Worm (Caenorhabditis elegans): ENCODE results near the gene arrd-4.
"Not testable (repeated sequence)": the region's sequence is repeated elsewhere in the genome, so short reads cannot be mapped to it uniquely, and the experiment has no call there.

Gene arrd-4

ce11 chrII:9872961-9873360, 34.9 kb upstream of the arrd-4 start, which contains the start of gene chil-8:
TSS of gene chil-8 (minus strand) at chrII:9873061.
- TF ChIP-seq zip-4 (GFP tag; optimal IDR thresholded peaks at IDR 0.05): no peak
- no peak for TF ChIP-seq ceh-90 (tag; optimal IDR thresholded peaks at IDR 0.05)
- no peak for TF ChIP-seq jun-1 (tag; optimal IDR thresholded peaks at IDR 0.05)
- no peak for TF ChIP-seq lir-3 (tag; optimal IDR thresholded peaks at IDR 0.05; ENCODE audit: poor library complexity)
- no peak for TF ChIP-seq nhr-28 (tag; optimal IDR thresholded peaks at IDR 0.05)
- no peak for TF ChIP-seq ztf-4 (tag; optimal IDR thresholded peaks at IDR 0.05)

- TF ChIP-seq efl-3 (GFP tag; optimal IDR thresholded peaks at IDR 0.05) (no peak), zag-1 (tag; optimal IDR thresholded peaks at IDR 0.05) (no peak), zip-4 (GFP tag; optimal IDR thresholded peaks at IDR 0.05) (no peak), nhr-84 (tag; optimal IDR thresholded peaks at IDR 0.05) (no peak)
These were observed 33.0 kb upstream of the arrd-4 start, which contains the start of gene chil-7 for ce11 chrII:9871061-9871460. TSS of gene chil-7 (minus strand) at chrII:9871172.

- TF ChIP-seq ces-1 (GFP tag; optimal IDR thresholded peaks at IDR 0.05): no peak
- TF ChIP-seq efl-1 (optimal IDR thresholded peaks at IDR 0.05): no peak
- TF ChIP-seq efl-1 (GFP tag; optimal IDR thresholded peaks at IDR 0.05 in 1 of 2): peak in 1 of 2 experiments; percentile 86
- TF ChIP-seq mep-1 (tag; optimal IDR thresholded peaks at IDR 0.05): no peak
These were observed 30.6 kb upstream of the arrd-4 start, which contains the start of gene old-1 for ce11 chrII:9868698-9869097. TSS of gene old-1 (minus strand) at chrII:9868747.

ce11 chrII:9868207-9868606, 30.1 kb upstream of the arrd-4 start:
- TF ChIP-seq sup-37 (GFP tag; optimal IDR thresholded peaks at IDR 0.05): no peak
- no peak for TF ChIP-seq unc-86 (tag; optimal IDR thresholded peaks at IDR 0.05)
- no peak for TF ChIP-seq nhr-12 (tag; optimal IDR thresholded peaks at IDR 0.05)
- TF ChIP-seq nhr-71 (tag; optimal IDR thresholded peaks at IDR 0.05): no peak

- TF ChIP-seq dpl-1, ceh-8, lin-13 (GFP tag; optimal IDR thresholded peaks at IDR 0.05): not testable (repeated sequence)
These were observed 28.3 kb upstream of the arrd-4 start, which contains the start of gene chil-1 for ce11 chrII:9866378-9866777. TSS of gene chil-1 (minus strand) at chrII:9866478.

ce11 chrII:9862147-9862546, 24.0 kb upstream of the arrd-4 start, which contains the start of gene C08H9.18:
TSS of gene C08H9.18 (minus strand) at chrII:9862247.
- no peak for TF ChIP-seq lin-14 (GFP tag; optimal IDR thresholded peaks at IDR 0.05)
- TF ChIP-seq unc-30 (tag; optimal IDR thresholded peaks at IDR 0.05): no peak
- no peak for TF ChIP-seq fkh-8 (tag; optimal IDR thresholded peaks at IDR 0.05)
- TF ChIP-seq ceh-8 (GFP tag; optimal IDR thresholded peaks at IDR 0.05): no peak
- no peak for TF ChIP-seq irx-1 (tag; optimal IDR thresholded peaks at IDR 0.05)
- TF ChIP-seq pax-3 (tag; optimal IDR thresholded peaks at IDR 0.05): no peak
- no peak for TF ChIP-seq nhr-28 (tag; optimal IDR thresholded peaks at IDR 0.05)
- TF ChIP-seq nhr-84 (tag; optimal IDR thresholded peaks at IDR 0.05): no peak
- TF ChIP-seq ceh-88 (GFP tag; IDR thresholded peaks at IDR 0.05): no peak
- TF ChIP-seq nhr-85 (tag): no peak
- TF ChIP-seq nhr-11 (tag; optimal IDR thresholded peaks at IDR 0.05): no peak
- no peak for TF ChIP-seq vab-15 (tag; optimal IDR thresholded peaks at IDR 0.05)
- TF ChIP-seq fos-1 (tag; optimal IDR thresholded peaks at IDR 0.05): no peak
- TF ChIP-seq zip-4 (GFP tag; optimal IDR thresholded peaks at IDR 0.05): no peak
- no peak for TF ChIP-seq elt-2 (tag; optimal IDR thresholded peaks at IDR 0.05)
- TF ChIP-seq sox-4 (tag; optimal IDR thresholded peaks at IDR 0.05): no peak
- TF ChIP-seq nhr-76 (tag; optimal IDR thresholded peaks at IDR 0.05): no peak
- no peak for TF ChIP-seq zag-1 (tag; optimal IDR thresholded peaks at IDR 0.05)
- no peak for TF ChIP-seq tlp-1 (tag; optimal IDR thresholded peaks at IDR 0.05)
- no peak for TF ChIP-seq nhr-20 (tag; optimal IDR thresholded peaks at IDR 0.05)

Data from whole organism, L1 larva.